Worm (Caenorhabditis elegans) whole organism, L1 larva: ENCODE results near the gene unc-45.

Experiments used
- F16B12.6 ChIP-seq: fragments of 150-350 bp; optimal IDR thresholded peaks from 2 replicates; lab custom pipeline; 2014; ENCODE audit warnings: missing biosample characterization, missing genetic modification characterization
- ceh-8 ChIP-seq: fragments of 200-800 bp; sonication (Bioruptor generic); optimal IDR thresholded peaks from 2 replicates; lab custom pipeline; 2018; ENCODE audit warnings: mild to moderate bottlenecking, missing genetic modification characterization, moderate library complexity, missing compliant biosample characterization
- ceh-88 ChIP-seq: fragments of 200-800 bp; sonication (Bioruptor generic); IDR thresholded peaks from 2 replicates; pipeline ENCODE4 v1.3.6; 2022; ENCODE audit warnings: missing genetic modification characterization, missing compliant biosample characterization
- dsc-1 ChIP-seq: sonication (generic microtip); optimal IDR thresholded peaks from 2 replicates; lab custom pipeline; 2016; ENCODE audit warnings: mild to moderate bottlenecking, missing genetic modification characterization, missing compliant biosample characterization
- efl-3 ChIP-seq: fragments of 200-800 bp; sonication (Bioruptor generic); optimal IDR thresholded peaks from 2 replicates; lab custom pipeline; 2018; ENCODE audit warnings: mild to moderate bottlenecking, missing genetic modification characterization, missing compliant biosample characterization
- egl-13 ChIP-seq: sonication (generic microtip); optimal IDR thresholded peaks from 2 replicates; lab custom pipeline; 2016; ENCODE audit warnings: missing genotype, missing genetic modification reagents, missing genetic modification characterization, missing compliant biosample characterization
- elt-2 ChIP-seq: sonication (generic microtip); optimal IDR thresholded peaks from 2 replicates; lab custom pipeline; 2016; ENCODE audit warnings: missing genetic modification characterization, mild to moderate bottlenecking, inconsistent platforms, missing compliant biosample characterization, missing genetic modification reagents
- ets-5 ChIP-seq: fragments of 200-800 bp; sonication (Bioruptor generic); IDR thresholded peaks from 2 replicates; pipeline ENCODE4 v1.3.6; 2022; ENCODE audit warnings: missing genetic modification characterization, missing compliant biosample characterization
- fkh-10 ChIP-seq: sonication (generic microtip); optimal IDR thresholded peaks from 2 replicates; lab custom pipeline; 2017; ENCODE audit warnings: missing biosample characterization, missing genetic modification reagents, missing genetic modification characterization
- fkh-4 ChIP-seq: sonication (generic microtip); optimal IDR thresholded peaks from 2 replicates; lab custom pipeline; 2016; ENCODE audit warnings: missing compliant biosample characterization, missing genetic modification characterization, borderline replicate concordance
- fkh-8 ChIP-seq: sonication (generic microtip); optimal IDR thresholded peaks from 2 replicates; lab custom pipeline; 2016; ENCODE audit warnings: mild to moderate bottlenecking, missing genetic modification characterization, missing compliant biosample characterization
- grh-1 ChIP-seq: fragments of 200-800 bp; sonication (Bioruptor generic); IDR thresholded peaks from 2 replicates; pipeline ENCODE4 v1.3.6; 2022; ENCODE audit warnings: missing genetic modification reagents, missing genetic modification characterization, missing compliant biosample characterization
- hlh-4 ChIP-seq: sonication (generic microtip); optimal IDR thresholded peaks from 2 replicates; lab custom pipeline; 2016; ENCODE audit warnings: mild to moderate bottlenecking, missing genetic modification characterization, missing compliant biosample characterization
- hpl-2 ChIP-seq: fragments of 150-350 bp; optimal IDR thresholded peaks from 2 replicates; lab custom pipeline; 2014; ENCODE audit warnings: missing biosample characterization, missing genetic modification reagents, missing genetic modification characterization
- irx-1 ChIP-seq: sonication (generic microtip); optimal IDR thresholded peaks from 2 replicates; lab custom pipeline; 2016; ENCODE audit warnings: missing genetic modification characterization, missing compliant biosample characterization
- isw-1 ChIP-seq: fragments of 200-800 bp; sonication (Bioruptor generic); IDR thresholded peaks from 2 replicates; pipeline ENCODE4 v1.3.6; 2022; ENCODE audit warnings: missing genetic modification characterization, missing compliant biosample characterization
- lin-14 ChIP-seq: fragments of 200-800 bp; sonication (Bioruptor generic); optimal IDR thresholded peaks from 2 replicates; lab custom pipeline; 2018; ENCODE audit warnings: mild to moderate bottlenecking, missing genetic modification characterization, moderate library complexity, missing compliant biosample characterization
- lin-15B ChIP-seq: fragments of 150-350 bp; sonication (generic microtip); optimal IDR thresholded peaks from 3 replicates; lab custom pipeline; 2014; ENCODE audit warnings: missing biosample characterization, missing genetic modification characterization
- lin-35 ChIP-seq, 2 experiments: fragments of 150-350 bp; optimal IDR thresholded peaks; 2 replicates each; lab custom pipeline; 2014; ENCODE audit warnings: missing biosample characterization in 2 of 2, missing genetic modification characterization in 2 of 2, missing genetic modification reagents in 2 of 2
- lir-3 ChIP-seq: sonication (generic microtip); optimal IDR thresholded peaks from 2 replicates; lab custom pipeline; 2016; ENCODE audit warnings: mild to moderate bottlenecking, missing genetic modification characterization, moderate library complexity, missing compliant biosample characterization; ENCODE audit not compliant: poor library complexity
- mdl-1 ChIP-seq, 2 experiments: fragments of 150-350 bp; optimal IDR thresholded peaks; 2 replicates each; lab custom pipeline; 2014 to 2017; ENCODE audit warnings: missing biosample characterization in 2 of 2, missing genetic modification characterization in 2 of 2, inconsistent platforms in 1 of 2
- mef-2 ChIP-seq: fragments of 150-350 bp; optimal IDR thresholded peaks from 2 replicates; lab custom pipeline; 2014; ENCODE audit warnings: missing biosample characterization, missing genetic modification characterization
- nhr-20 ChIP-seq: sonication (generic microtip); optimal IDR thresholded peaks from 2 replicates; lab custom pipeline; 2016; ENCODE audit warnings: mild to moderate bottlenecking, missing genetic modification characterization, missing compliant biosample characterization
- nhr-76 ChIP-seq: sonication (generic microtip); optimal IDR thresholded peaks from 2 replicates; lab custom pipeline; 2017; ENCODE audit warnings: missing biosample characterization, missing genetic modification characterization
- nhr-77 ChIP-seq: fragments of 150-350 bp; optimal IDR thresholded peaks from 2 replicates; lab custom pipeline; 2014; ENCODE audit warnings: missing biosample characterization, missing genetic modification characterization
- nhr-84 ChIP-seq: sonication (generic microtip); optimal IDR thresholded peaks from 2 replicates; lab custom pipeline; 2017; ENCODE audit warnings: missing biosample characterization, missing genetic modification characterization
- nhr-90 ChIP-seq: sonication (generic microtip); optimal IDR thresholded peaks from 2 replicates; lab custom pipeline; 2016; ENCODE audit warnings: mild to moderate bottlenecking, missing genetic modification characterization, missing compliant biosample characterization; ENCODE audit not compliant: poor library complexity
- pax-3 ChIP-seq: fragments of 200-800 bp; sonication (Bioruptor generic); optimal IDR thresholded peaks from 2 replicates; lab custom pipeline; 2018; ENCODE audit warnings: mild to moderate bottlenecking, missing genetic modification characterization, moderate library complexity, missing compliant biosample characterization
- pqm-1 ChIP-seq: sonication (generic microtip); optimal IDR thresholded peaks from 3 replicates; lab custom pipeline; 2017; ENCODE audit warnings: missing biosample characterization, missing genetic modification characterization
- rnt-1 ChIP-seq: sonication (generic microtip); optimal IDR thresholded peaks from 2 replicates; lab custom pipeline; 2016; ENCODE audit warnings: mild to moderate bottlenecking, missing genetic modification characterization, moderate library complexity, missing compliant biosample characterization
- skn-1 ChIP-seq: fragments of 150-350 bp; optimal IDR thresholded peaks from 2 replicates; lab custom pipeline; 2014; ENCODE audit warnings: missing biosample characterization, missing genetic modification characterization
- snu-23 ChIP-seq: sonication (generic microtip); optimal IDR thresholded peaks from 2 replicates; lab custom pipeline; 2016; ENCODE audit warnings: missing genetic modification characterization, missing compliant biosample characterization
- sptf-1 ChIP-seq: fragments of 150-350 bp; optimal IDR thresholded peaks from 2 replicates; lab custom pipeline; 2014; ENCODE audit warnings: missing biosample characterization, missing genetic modification characterization
- sup-37 ChIP-seq: fragments of 200-800 bp; sonication (Bioruptor generic); optimal IDR thresholded peaks from 2 replicates; lab custom pipeline; 2018; ENCODE audit warnings: mild to moderate bottlenecking, missing genetic modification characterization, missing compliant biosample characterization
- tbx-2 ChIP-seq: sonication (generic microtip); optimal IDR thresholded peaks from 2 replicates; lab custom pipeline; 2016; ENCODE audit warnings: missing genetic modification characterization, missing compliant biosample characterization
- tlp-1 ChIP-seq: fragments of 150-350 bp; optimal IDR thresholded peaks from 2 replicates; lab custom pipeline; 2014; ENCODE audit warnings: missing biosample characterization, missing genetic modification characterization
- vab-15 ChIP-seq: sonication (generic microtip); optimal IDR thresholded peaks from 2 replicates; lab custom pipeline; 2017; ENCODE audit warnings: missing genotype, mild to moderate bottlenecking, missing genetic modification characterization, missing compliant biosample characterization
- xbp-1 ChIP-seq: sonication (generic microtip); optimal IDR thresholded peaks from 2 replicates; lab custom pipeline; 2016; ENCODE audit warnings: missing genetic modification characterization, missing compliant biosample characterization
- zip-4 ChIP-seq: fragments of 200-800 bp; sonication (Bioruptor generic); optimal IDR thresholded peaks from 2 replicates; lab custom pipeline; 2018; ENCODE audit warnings: mild to moderate bottlenecking, missing genetic modification characterization, moderate library complexity, missing compliant biosample characterization
- ztf-11 ChIP-seq, 2 experiments: sonication (generic microtip); optimal IDR thresholded peaks; 2 replicates each; lab custom pipeline; 2016 to 2017; ENCODE audit warnings: missing genetic modification characterization in 2 of 2, missing biosample characterization in 1 of 2, missing compliant biosample characterization in 1 of 2

The unc-45 gene

ce11 chrIII:537054-537453 lies 45.7 kb downstream of the unc-45 start:
- TF ChIP-seq F16B12.6 (tag; lab: Kevin White, UChicago) (no peak), xbp-1 (tag; lab: Kevin White, UChicago) (no peak), lin-15B (tag; lab: Kevin White, UChicago) (no peak), mdl-1 (tag; optimal IDR thresholded peaks at IDR 0.05; lab: Kevin White, UChicago) (no peak), dsc-1 (tag; lab: Kevin White, UChicago) (no peak), snu-23 (GFP tag; lab: Kevin White, UChicago) (no peak), pqm-1 (tag; lab: Kevin White, UChicago) (no peak), tbx-2 (no peak), irx-1 (tag; lab: Kevin White, UChicago) (no peak), pax-3 (tag; lab: Kevin White, UChicago) (no peak), sup-37 (GFP tag; lab: Kevin White, UChicago) (no peak), sptf-1 (no peak), tlp-1 (tag; lab: Kevin White, UChicago) (no peak), hlh-4 (tag; lab: Kevin White, UChicago) (no peak), skn-1 (no peak), lin-14 (GFP tag; lab: Kevin White, UChicago) (no peak)

ce11 chrIII:541766-542165 lies 50.4 kb downstream of the unc-45 start, which contains the start of gene T22F7.1:
T22F7.1 (plus strand) TSS chrIII:542066.
- TF ChIP-seq ets-5 (no peak), hlh-4 (tag; lab: Kevin White, UChicago) (no peak), pqm-1 (tag; lab: Kevin White, UChicago) (no peak), hpl-2 (GFP tag; lab: Kevin White, UChicago) (no peak), lir-3 (tag; lab: Kevin White, UChicago) (no peak), rnt-1 (tag; lab: Kevin White, UChicago) (no peak), ceh-88 (GFP tag; lab: Robert Waterston, UW) (no peak), lin-35 (GFP tag; optimal IDR thresholded peaks at IDR 0.05; lab: Kevin White, UChicago) (no peak), zip-4 (GFP tag; lab: Kevin White, UChicago) (no peak), ceh-8 (GFP tag; lab: Kevin White, UChicago) (no peak), efl-3 (GFP tag; lab: Kevin White, UChicago) (no peak), ztf-11 (tag; optimal IDR thresholded peaks at IDR 0.05; lab: Kevin White, UChicago) (no peak), xbp-1 (tag; lab: Kevin White, UChicago) (no peak)
- TF ChIP-seq, all 84 proteins: peak for 0

ce11 chrIII:547709-548108 lies 56.4 kb downstream of the unc-45 start:
- no peak for TF ChIP-seq vab-15
- TF ChIP-seq egl-13 = no peak
- TF ChIP-seq isw-1 (GFP tag; lab: Robert Waterston, UW) = no peak
- TF ChIP-seq fkh-8 (tag; lab: Kevin White, UChicago) = no peak
- TF ChIP-seq mef-2 (tag; lab: Kevin White, UChicago) = no peak
- TF ChIP-seq nhr-76 = no peak
- no peak for TF ChIP-seq nhr-84
- no peak for TF ChIP-seq fkh-10
- no peak for TF ChIP-seq pax-3 (tag; lab: Kevin White, UChicago)
- TF ChIP-seq grh-1 = no peak
- TF ChIP-seq sptf-1 = no peak
- no peak for TF ChIP-seq rnt-1 (tag; lab: Kevin White, UChicago)
- TF ChIP-seq nhr-90 (tag; lab: Kevin White, UChicago) = no peak
- no peak for TF ChIP-seq nhr-77 (tag; lab: Kevin White, UChicago)
- TF ChIP-seq elt-2 (tag; lab: Kevin White, UChicago) = no peak
- no peak for TF ChIP-seq fkh-4 (tag; lab: Kevin White, UChicago)
- no peak for TF ChIP-seq nhr-20
- TF ChIP-seq, all 84 proteins: peak for 0
